Worm (Caenorhabditis elegans) whole organism, midembryonic: ENCODE results near the gene Y27F2A.8.

Experiments used
- T22C8.4 ChIP-seq: fragments of 200-800 bp; sonication (Bioruptor generic); IDR thresholded peaks from 2 replicates; pipeline ENCODE4 v1.3.6; 2022; ENCODE audit warnings: missing genetic modification characterization, missing compliant biosample characterization
- cog-1 ChIP-seq: sonication (generic microtip); optimal IDR thresholded peaks from 2 replicates; lab custom pipeline; 2016; ENCODE audit warnings: missing genetic modification characterization, missing compliant biosample characterization
- flt-1 ChIP-seq: fragments of 200-800 bp; sonication (Bioruptor generic); IDR thresholded peaks from 2 replicates; pipeline ENCODE4 v1.3.6; 2022; ENCODE audit warnings: missing genetic modification characterization, missing compliant biosample characterization
- klf-2 ChIP-seq: fragments of 200-800 bp; sonication (Bioruptor generic); conservative IDR thresholded peaks from 2 replicates; pipeline ENCODE4 v1.3.6; 2022; ENCODE audit warnings: missing genetic modification reagents, missing genetic modification characterization, missing compliant biosample characterization
- med-1 ChIP-seq: sonication (generic microtip); optimal IDR thresholded peaks from 2 replicates; lab custom pipeline; 2017; ENCODE audit warnings: missing genetic modification characterization, mild to moderate bottlenecking, missing compliant biosample characterization, antibody characterized with exemption, missing genetic modification reagents; ENCODE audit not compliant: insufficient read depth
- ref-1 ChIP-seq: fragments of 200-800 bp; sonication (Bioruptor generic); conservative IDR thresholded peaks from 2 replicates; pipeline ENCODE4 v1.3.6; 2022; ENCODE audit warnings: missing genetic modification reagents, missing genetic modification characterization, missing compliant biosample characterization
- tab-1 ChIP-seq: fragments of 200-800 bp; sonication (Bioruptor generic); IDR thresholded peaks from 2 replicates; pipeline ENCODE4 v1.3.6; 2022; ENCODE audit warnings: missing genetic modification characterization, missing compliant biosample characterization
- ztf-23 ChIP-seq: fragments of 200-800 bp; sonication (Bioruptor generic); IDR thresholded peaks from 2 replicates; pipeline ENCODE4 v1.3.6; 2022; ENCODE audit warnings: missing genetic modification reagents, missing genetic modification characterization, missing compliant biosample characterization

ce11 chrII:3222686-3223085 is 39.1 kb downstream of the Y27F2A.8 start, which contains the start of gene ZC239.13:
- no peak for TF ChIP-seq T22C8.4 (GFP tag; lab: Robert Waterston, UW)
- no peak for TF ChIP-seq flt-1 (GFP tag; lab: Robert Waterston, UW)
- TF ChIP-seq ref-1: no peak
- no peak for TF ChIP-seq ztf-23 (GFP tag; lab: Robert Waterston, UW)
- no peak for TF ChIP-seq tab-1
- no peak for TF ChIP-seq cog-1
- no peak for TF ChIP-seq klf-2
- TF ChIP-seq med-1: no peak
